Fruit fly (Drosophila melanogaster): ENCODE results near the gene Prp5.

dm6 chrX:15319290-15319689, 25.7 kb upstream of the Prp5 start, which contains the start of gene Top1:
- TF ChIP-seq CG8478 (optimal IDR thresholded peaks at IDR 0.05) (no peak), CTCF (optimal IDR thresholded peaks at IDR 0.05) (peak; percentile 34 to 47)

All from S2 (cell line).